Worm (Caenorhabditis elegans) whole organism, late embryonic: Measurements from ENCODE around the gene cpg-20.

Experiments
- K02D7.2 ChIP-seq: sonication (generic microtip); optimal IDR thresholded peaks from 2 replicates; lab custom pipeline; 2017; ENCODE audit warnings: mild to moderate bottlenecking, missing genetic modification characterization, missing compliant biosample characterization
- Y22D7AL.16 ChIP-seq: sonication (generic microtip); optimal IDR thresholded peaks from 2 replicates; lab custom pipeline; 2016; ENCODE audit warnings: missing genetic modification characterization, missing compliant biosample characterization
- ama-1 ChIP-seq: fragments of 150-350 bp; optimal IDR thresholded peaks from 2 replicates; lab custom pipeline; 2014
- ceh-19 ChIP-seq: fragments of 200-800 bp; sonication (Bioruptor generic); optimal IDR thresholded peaks from 2 replicates; lab custom pipeline; 2018; ENCODE audit warnings: mild to moderate bottlenecking, missing genetic modification characterization, missing compliant biosample characterization
- ceh-34 ChIP-seq: sonication (generic microtip); optimal IDR thresholded peaks from 2 replicates; lab custom pipeline; 2016; ENCODE audit warnings: mild to moderate bottlenecking, missing genetic modification characterization, missing compliant biosample characterization
- ceh-9 ChIP-seq: sonication (generic microtip); optimal IDR thresholded peaks from 2 replicates; lab custom pipeline; 2016; ENCODE audit warnings: mild to moderate bottlenecking, missing genetic modification characterization, inconsistent platforms, missing compliant biosample characterization
- mec-3 ChIP-seq: sonication (generic microtip); optimal IDR thresholded peaks from 2 replicates; lab custom pipeline; 2016; ENCODE audit warnings: borderline replicate concordance, missing genetic modification characterization, missing compliant biosample characterization
- nhr-232 ChIP-seq: sonication (generic microtip); optimal IDR thresholded peaks from 2 replicates; lab custom pipeline; 2016; ENCODE audit warnings: missing genetic modification characterization, missing compliant biosample characterization
- sox-2 ChIP-seq: fragments of 200-800 bp; sonication (Bioruptor generic); IDR thresholded peaks from 2 replicates; pipeline ENCODE4 v1.3.6; 2022; ENCODE audit warnings: missing genetic modification reagents, missing genetic modification characterization, missing compliant biosample characterization
- tbx-2 ChIP-seq: sonication (generic microtip); optimal IDR thresholded peaks from 2 replicates; lab custom pipeline; 2016; ENCODE audit warnings: missing genetic modification characterization, missing compliant biosample characterization
- unc-3 ChIP-seq, 2 experiments: fragments of 200-800 bp in 1 of 2; sonication (Bioruptor generic) in 1 of 2; sonication (generic microtip) in 1 of 2; conservative IDR thresholded peaks in 1 of 2; optimal IDR thresholded peaks in 1 of 2; 2 replicates each; pipeline versions ENCODE4 v1.3.6 to Lab custom; 2016 to 2022; ENCODE audit warnings: missing compliant biosample characterization in 2 of 2, missing genetic modification characterization in 2 of 2, missing genetic modification reagents in 1 of 2
- unc-55 ChIP-seq: sonication (generic microtip); optimal IDR thresholded peaks from 2 replicates; lab custom pipeline; 2017; ENCODE audit warnings: missing biosample characterization, missing genetic modification reagents, missing genetic modification characterization
- unc-86 ChIP-seq: sonication (generic microtip); optimal IDR thresholded peaks from 2 replicates; lab custom pipeline; 2016; ENCODE audit warnings: missing genetic modification characterization, missing compliant biosample characterization
- ztf-16 ChIP-seq: sonication (generic microtip); optimal IDR thresholded peaks from 2 replicates; lab custom pipeline; 2017; ENCODE audit warnings: missing genetic modification characterization, missing compliant biosample characterization

ce11 chrIV:6054833-6055232 is 21.2 kb downstream of the cpg-20 start:
- TF ChIP-seq tbx-2 (tag; lab: Kevin White, UChicago) (no peak), nhr-232 (tag; lab: Kevin White, UChicago) (no peak), sox-2 (GFP tag; lab: Robert Waterston, UW) (no peak), K02D7.2 (tag; lab: Kevin White, UChicago) (no peak), ceh-9 (tag; lab: Kevin White, UChicago) (no peak), Y22D7AL.16 (tag; lab: Kevin White, UChicago) (no peak), ceh-19 (no peak), unc-86 (no peak), ama-1 (lab: Kevin White, UChicago) (no peak), unc-55 (GFP tag; lab: Kevin White, UChicago) (no peak), ztf-16 (no peak), mec-3 (tag; lab: Kevin White, UChicago) (no peak), unc-3 (GFP tag; conservative IDR thresholded peaks at IDR 0.05; lab: Robert Waterston, UW) (no peak), unc-3 (tag; optimal IDR thresholded peaks at IDR 0.05; lab: Kevin White, UChicago) (no peak), ceh-34 (tag; lab: Kevin White, UChicago) (no peak)
